Worm (Caenorhabditis elegans) whole organism, mixed stage, embryonic: ENCODE measurements around the gene ZK1248.11.
A peak's percentile ranks its signal among the peaks of the same experiment; 100 is the strongest.
"Not testable (repeated sequence)": the region's sequence is repeated elsewhere in the genome, so short reads cannot be mapped to it uniquely, and the experiment has no call there.

Source experiments
- M03D4.4 ChIP-seq: sonication (generic microtip); optimal IDR thresholded peaks from 2 replicates; lab custom pipeline; 2017; ENCODE audit warnings: mild to moderate bottlenecking, missing genetic modification characterization, missing compliant biosample characterization
- bed-3 ChIP-seq: fragments of 200-800 bp; sonication (Bioruptor generic); optimal IDR thresholded peaks from 3 replicates; lab custom pipeline; 2018; ENCODE audit warnings: mild to moderate bottlenecking, missing genetic modification characterization, moderate library complexity, missing compliant biosample characterization
- blmp-1 ChIP-seq: fragments of 150-350 bp; optimal IDR thresholded peaks from 2 replicates; lab custom pipeline; 2014; ENCODE audit warnings: missing biosample characterization, missing genetic modification characterization
- ceh-83 ChIP-seq: fragments of 200-800 bp; sonication (Bioruptor generic); optimal IDR thresholded peaks from 2 replicates; lab custom pipeline; 2018; ENCODE audit warnings: mild to moderate bottlenecking, missing genetic modification characterization, missing compliant biosample characterization
- ces-1 ChIP-seq: fragments of 150-350 bp; optimal IDR thresholded peaks from 2 replicates; lab custom pipeline; 2014; ENCODE audit warnings: missing biosample characterization, missing genetic modification reagents, missing genetic modification characterization
- cnd-1 ChIP-seq: fragments of 200-800 bp; sonication (Bioruptor generic); optimal IDR thresholded peaks from 2 replicates; lab custom pipeline; 2018; ENCODE audit warnings: mild to moderate bottlenecking, missing genetic modification characterization, missing compliant biosample characterization
- elt-1 ChIP-seq: sonication (generic microtip); optimal IDR thresholded peaks from 2 replicates; lab custom pipeline; 2017; ENCODE audit warnings: missing genetic modification characterization, mild to moderate bottlenecking, missing compliant biosample characterization, antibody characterized with exemption, moderate library complexity, borderline replicate concordance; ENCODE audit not compliant: insufficient read depth
- elt-3 ChIP-seq: fragments of 150-350 bp; optimal IDR thresholded peaks from 2 replicates; lab custom pipeline; 2014; ENCODE audit warnings: missing biosample characterization, missing genetic modification characterization
- flh-1 ChIP-seq: fragments of 200-800 bp; sonication (Bioruptor generic); optimal IDR thresholded peaks from 2 replicates; lab custom pipeline; 2018; ENCODE audit warnings: mild to moderate bottlenecking, missing genetic modification characterization, moderate library complexity, missing compliant biosample characterization
- hlh-1 ChIP-seq: fragments of 150-350 bp; optimal IDR thresholded peaks from 2 replicates; lab custom pipeline; 2014; ENCODE audit warnings: missing biosample characterization, missing genetic modification reagents, missing genetic modification characterization
- lin-13 ChIP-seq: fragments of 150-350 bp; optimal IDR thresholded peaks from 2 replicates; lab custom pipeline; 2014; ENCODE audit warnings: missing biosample characterization, missing genetic modification characterization
- lin-32 ChIP-seq: fragments of 200-800 bp; sonication (Bioruptor generic); optimal IDR thresholded peaks from 2 replicates; lab custom pipeline; 2018; ENCODE audit warnings: mild to moderate bottlenecking, missing genetic modification characterization, missing compliant biosample characterization
- lsy-2 ChIP-seq: fragments of 150-350 bp; optimal IDR thresholded peaks from 2 replicates; lab custom pipeline; 2014; ENCODE audit warnings: missing biosample characterization, missing genetic modification characterization
- mab-5 ChIP-seq: fragments of 150-350 bp; optimal IDR thresholded peaks from 2 replicates; lab custom pipeline; 2014; ENCODE audit warnings: missing biosample characterization, missing genetic modification characterization
- mep-1 ChIP-seq: fragments of 150-350 bp; optimal IDR thresholded peaks from 2 replicates; lab custom pipeline; 2017; ENCODE audit warnings: missing biosample characterization, missing genetic modification reagents, missing genetic modification characterization, inconsistent platforms
- mls-2 ChIP-seq: sonication (generic microtip); optimal IDR thresholded peaks from 2 replicates; lab custom pipeline; 2016; ENCODE audit warnings: mild to moderate bottlenecking, missing genetic modification characterization, moderate library complexity, missing compliant biosample characterization
- nhr-12 ChIP-seq: fragments of 150-350 bp; optimal IDR thresholded peaks from 2 replicates; lab custom pipeline; 2014; ENCODE audit warnings: missing biosample characterization, missing genetic modification characterization
- nhr-2 ChIP-seq: fragments of 150-350 bp; optimal IDR thresholded peaks from 2 replicates; lab custom pipeline; 2014; ENCODE audit warnings: missing biosample characterization, missing genetic modification characterization
- nhr-237 ChIP-seq: fragments of 150-350 bp; optimal IDR thresholded peaks from 2 replicates; lab custom pipeline; 2014; ENCODE audit warnings: missing biosample characterization, missing genetic modification characterization
- nhr-28 ChIP-seq: fragments of 150-350 bp; optimal IDR thresholded peaks from 2 replicates; lab custom pipeline; 2014; ENCODE audit warnings: missing biosample characterization, missing genetic modification characterization
- nhr-76 ChIP-seq: sonication (generic microtip); optimal IDR thresholded peaks from 2 replicates; lab custom pipeline; 2017; ENCODE audit warnings: missing biosample characterization, missing genetic modification characterization
- pha-4 ChIP-seq: fragments of 150-350 bp; optimal IDR thresholded peaks from 2 replicates; lab custom pipeline; 2018; ENCODE audit warnings: missing biosample characterization, missing genetic modification reagents, missing genetic modification characterization
- sem-2 ChIP-seq: fragments of 200-800 bp; sonication (Bioruptor generic); optimal IDR thresholded peaks from 2 replicates; lab custom pipeline; 2018; ENCODE audit warnings: mild to moderate bottlenecking, missing genetic modification characterization, missing compliant biosample characterization
- snpc-4 ChIP-seq: fragments of 150-350 bp; optimal IDR thresholded peaks from 2 replicates; lab custom pipeline; 2014; ENCODE audit warnings: missing biosample characterization, missing genetic modification characterization
- sptf-1 ChIP-seq: sonication (generic microtip); optimal IDR thresholded peaks from 2 replicates; lab custom pipeline; 2017; ENCODE audit warnings: mild to moderate bottlenecking, missing genetic modification characterization, moderate library complexity, missing compliant biosample characterization
- unc-120 ChIP-seq: sonication (generic microtip); optimal IDR thresholded peaks from 2 replicates; lab custom pipeline; 2017; ENCODE audit warnings: missing genetic modification characterization, missing compliant biosample characterization; ENCODE audit not compliant: poor library complexity, severe bottlenecking
- unc-39 ChIP-seq: fragments of 150-350 bp; optimal IDR thresholded peaks from 2 replicates; lab custom pipeline; 2014; ENCODE audit warnings: missing biosample characterization, missing genetic modification characterization
- unc-62 ChIP-seq: fragments of 150-350 bp; optimal IDR thresholded peaks from 2 replicates; lab custom pipeline; 2014; ENCODE audit warnings: missing biosample characterization, missing genetic modification reagents, missing genetic modification characterization
- zip-8 ChIP-seq: fragments of 150-350 bp; optimal IDR thresholded peaks from 2 replicates; lab custom pipeline; 2014; ENCODE audit warnings: missing biosample characterization, missing genetic modification characterization
- ztf-11 ChIP-seq: fragments of 150-350 bp; optimal IDR thresholded peaks from 2 replicates; lab custom pipeline; 2014; ENCODE audit warnings: missing biosample characterization, missing genetic modification characterization

The ZK1248.11 gene

DNA sequence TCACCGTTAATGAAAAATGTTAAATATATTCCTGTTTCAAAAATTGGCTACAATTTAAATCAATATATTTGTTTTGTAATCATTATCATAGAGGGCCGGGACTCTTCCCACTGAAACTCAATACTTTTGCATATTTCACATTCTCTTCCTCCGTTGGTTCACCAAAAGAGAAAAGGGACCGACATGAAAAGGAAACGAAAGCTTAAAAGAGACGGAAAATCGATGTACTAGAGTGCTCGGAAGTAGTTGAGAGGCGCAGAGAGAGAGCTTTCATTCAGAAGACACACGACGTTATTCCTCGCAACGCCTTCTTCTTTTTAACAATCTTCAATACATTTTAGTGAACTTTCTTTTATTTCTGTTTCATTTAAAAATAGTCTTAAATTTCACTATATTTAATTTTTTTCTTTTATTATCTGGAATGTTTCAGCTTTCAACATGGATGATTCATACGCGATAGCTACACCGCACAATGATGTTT lies 8.1 kb downstream of the ZK1248.11 start, which contains the start of gene ehs-1:
TSS of gene ehs-1 (plus strand) at position 431 of the 481 bp plus-strand sequence.
- TF ChIP-seq unc-62 (GFP tag; lab: Kevin White, UChicago) = peak; percentile 5
- TF ChIP-seq elt-3 (tag; lab: Kevin White, UChicago) = no peak
- peak; percentile 8 for TF ChIP-seq ces-1
- no peak for TF ChIP-seq lsy-2 (tag; lab: Kevin White, UChicago)

DNA sequence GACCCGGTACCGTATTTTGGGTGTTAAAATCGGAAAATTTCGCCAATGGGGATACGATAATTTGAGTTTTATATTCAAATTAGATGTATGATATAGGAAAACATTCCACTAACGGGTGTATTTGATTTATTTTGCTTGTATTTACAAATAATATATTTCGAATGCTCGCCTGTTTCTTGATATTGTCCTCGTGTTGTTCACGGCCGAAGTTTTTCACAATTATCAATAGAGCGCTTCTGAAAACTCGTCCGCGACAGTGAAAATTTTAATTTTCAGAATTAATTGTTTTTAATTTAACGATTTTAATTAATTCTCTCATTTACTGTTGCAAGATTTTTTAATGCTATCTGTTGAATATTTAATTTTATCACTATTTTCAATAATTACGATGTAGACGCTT lies 8.7 kb downstream of the ZK1248.11 start:
- TF ChIP-seq unc-120 (no peak), nhr-12 (tag; lab: Kevin White, UChicago) (no peak), cnd-1 (tag; lab: Kevin White, UChicago) (no peak), zip-8 (tag; lab: Kevin White, UChicago) (no peak), ceh-83 (GFP tag; lab: Kevin White, UChicago) (no peak), lin-32 (GFP tag; lab: Kevin White, UChicago) (no peak), mab-5 (no peak), ces-1 (no peak), flh-1 (GFP tag; lab: Kevin White, UChicago) (no peak), nhr-2 (tag; lab: Kevin White, UChicago) (no peak), elt-1 (no peak)

DNA sequence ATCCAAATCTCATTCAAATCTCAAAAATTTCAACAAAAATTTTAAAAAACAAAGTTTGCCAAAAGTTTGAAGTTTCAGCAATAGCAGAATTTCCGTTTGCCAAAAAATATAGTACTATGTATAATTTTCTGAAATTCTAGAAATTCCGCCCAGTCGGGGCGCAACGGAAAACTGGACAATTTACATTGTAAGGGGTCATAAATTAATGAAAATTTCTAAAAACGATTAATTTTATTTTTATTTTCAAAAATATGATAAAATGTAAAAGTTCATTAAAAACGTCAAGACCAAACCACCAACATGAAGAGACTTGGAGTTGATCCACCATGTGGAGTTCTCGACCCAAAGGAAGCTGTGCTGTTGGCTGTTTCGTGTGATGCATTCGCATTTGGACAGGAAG lies 10.1 kb downstream of the ZK1248.11 start, which contains the start of gene ZK1248.4:
TSS of gene ZK1248.4 (plus strand) at position 301 of the 400 bp plus-strand sequence.
- TF ChIP-seq blmp-1 = no peak
- no peak for TF ChIP-seq unc-120
- no peak for TF ChIP-seq bed-3 (GFP tag; lab: Kevin White, UChicago)
- no peak for TF ChIP-seq hlh-1
- TF ChIP-seq lin-32 (GFP tag; lab: Kevin White, UChicago) = no peak
- no peak for TF ChIP-seq unc-39 (tag; lab: Kevin White, UChicago)
- no peak for TF ChIP-seq ceh-83 (GFP tag; lab: Kevin White, UChicago)
- TF ChIP-seq mab-5 = no peak
- no peak for TF ChIP-seq sptf-1
- no peak for TF ChIP-seq nhr-28 (tag; lab: Kevin White, UChicago)
- TF ChIP-seq M03D4.4 = no peak
- TF ChIP-seq sem-2 = no peak
- TF ChIP-seq mls-2 (tag; lab: Kevin White, UChicago) = no peak
- TF ChIP-seq elt-3 (tag; lab: Kevin White, UChicago) = no peak
- no peak for TF ChIP-seq cnd-1 (tag; lab: Kevin White, UChicago)
- no peak for TF ChIP-seq lin-13
- TF ChIP-seq zip-8 (tag; lab: Kevin White, UChicago) = no peak
- TF ChIP-seq lsy-2 (tag; lab: Kevin White, UChicago) = no peak
- no peak for TF ChIP-seq ztf-11 (tag; lab: Kevin White, UChicago)
- TF ChIP-seq, all 35 proteins: peak for 0

DNA sequence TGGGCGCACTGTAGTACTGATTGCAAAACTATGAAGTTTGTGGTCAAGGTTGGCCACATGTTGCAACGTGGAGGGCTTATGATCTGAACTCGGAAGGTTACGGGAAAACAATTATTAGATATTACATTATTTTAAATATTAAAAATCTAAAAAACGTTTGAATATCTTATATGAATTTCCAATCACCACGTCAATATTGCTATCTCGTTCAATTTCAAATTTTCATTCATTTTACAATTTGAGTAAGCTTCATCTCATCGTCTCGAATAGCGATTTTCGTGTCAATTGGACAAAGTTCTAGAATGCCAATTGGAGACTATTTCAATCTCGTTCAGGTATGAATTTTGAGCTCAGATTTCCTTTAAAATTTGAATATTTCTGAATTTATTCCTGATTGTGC lies 12.0 kb downstream of the ZK1248.11 start, which contains the start of gene ZK1248.20:
TSS of gene ZK1248.20 (plus strand) at position 301 of the 400 bp plus-strand sequence.
- TF ChIP-seq elt-1 = no peak
- TF ChIP-seq snpc-4 (tag; lab: Kevin White, UChicago) = no peak
- TF ChIP-seq unc-39 (tag; lab: Kevin White, UChicago) = no peak
- no peak for TF ChIP-seq nhr-76 (tag; lab: Kevin White, UChicago)
- no peak for TF ChIP-seq ceh-83 (GFP tag; lab: Kevin White, UChicago)
- no peak for TF ChIP-seq bed-3 (GFP tag; lab: Kevin White, UChicago)
- no peak for TF ChIP-seq lin-13
- TF ChIP-seq lsy-2 (tag; lab: Kevin White, UChicago) = no peak
- no peak for TF ChIP-seq mab-5
- no peak for TF ChIP-seq nhr-12 (tag; lab: Kevin White, UChicago)

DNA sequence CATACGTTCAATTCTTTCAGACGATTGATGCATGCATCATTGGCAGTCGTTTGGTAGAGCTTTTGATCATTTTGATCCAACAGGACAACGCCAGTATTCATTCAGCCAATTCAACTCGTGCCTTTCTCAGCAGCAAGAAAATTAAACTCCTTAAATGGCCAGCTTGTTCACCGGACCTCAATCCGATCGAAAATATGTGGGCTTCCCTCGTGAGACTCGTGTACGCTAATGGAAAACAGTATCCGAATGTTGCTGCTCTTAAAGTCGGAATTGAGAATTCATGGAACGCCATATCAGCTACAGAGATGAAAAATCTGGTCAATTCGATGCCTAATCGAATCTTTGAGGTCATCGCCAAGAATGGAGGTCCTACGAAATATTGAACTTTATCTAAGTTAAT lies 13.0 kb downstream of the ZK1248.11 start, which contains the start of gene wago-5:
TSS of gene wago-5 (minus strand) at position 101 of the 400 bp plus-strand sequence.
- not testable (repeated sequence) for TF ChIP-seq mls-2 (tag; lab: Kevin White, UChicago); blmp-1; unc-39 (tag; lab: Kevin White, UChicago)

DNA sequence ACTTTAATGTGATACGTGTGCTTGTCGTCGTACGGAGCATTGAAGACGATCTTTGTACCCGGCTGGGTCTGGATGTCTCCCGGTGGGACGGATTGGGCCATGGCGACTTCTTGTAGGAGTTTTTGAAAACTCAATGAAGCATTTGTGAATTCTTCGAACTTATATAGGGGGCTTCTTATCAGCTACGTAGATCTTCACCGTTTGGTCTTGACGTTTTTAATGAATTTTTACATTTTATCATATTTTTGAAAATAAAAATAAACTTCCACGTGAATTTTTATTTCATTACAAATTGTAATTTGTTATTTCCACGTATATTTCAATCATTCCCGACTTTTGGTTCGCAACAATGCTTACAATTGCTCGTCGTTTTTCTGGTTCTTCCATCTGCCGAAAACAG lies 18.2 kb downstream of the ZK1248.11 start, which contains the start of the genes msp-64 and ZK1248.5:
TSS of gene msp-64 (minus strand) at position 101 of the 400 bp plus-strand sequence.
TSS of gene ZK1248.5 (plus strand) at position 285 of the 400 bp plus-strand sequence.
- TF ChIP-seq M03D4.4 (no peak), ceh-83 (GFP tag; lab: Kevin White, UChicago) (no peak), mep-1 (tag; lab: Kevin White, UChicago) (no peak), sem-2 (no peak), elt-3 (tag; lab: Kevin White, UChicago) (no peak), cnd-1 (tag; lab: Kevin White, UChicago) (no peak), unc-62 (GFP tag; lab: Kevin White, UChicago) (no peak), ces-1 (no peak), flh-1 (GFP tag; lab: Kevin White, UChicago) (no peak), unc-39 (tag; lab: Kevin White, UChicago) (no peak), mab-5 (no peak), nhr-237 (tag; lab: Kevin White, UChicago) (no peak), blmp-1 (no peak), lsy-2 (tag; lab: Kevin White, UChicago) (no peak), unc-120 (no peak), sptf-1 (no peak), hlh-1 (no peak), pha-4 (tag; lab: Kevin White, UChicago) (no peak), snpc-4 (tag; lab: Kevin White, UChicago) (no peak)
